Worm (Caenorhabditis elegans) whole organism, young adult: Measurements from ENCODE around the gene F44A6.3.

Experiments used
- F23B12.7 ChIP-seq: sonication (generic microtip); optimal IDR thresholded peaks from 2 replicates; lab custom pipeline; 2017; ENCODE audit warnings: missing genetic modification characterization, mild to moderate bottlenecking, missing compliant biosample characterization, antibody characterized with exemption, moderate library complexity; ENCODE audit not compliant: insufficient read depth
- F33H1.4 ChIP-seq: fragments of 200-800 bp; sonication (Bioruptor generic); IDR thresholded peaks from 2 replicates; pipeline ENCODE4 v1.3.6; 2022; ENCODE audit warnings: missing genetic modification reagents, missing genetic modification characterization, missing compliant biosample characterization
- F49E8.2 ChIP-seq: sonication (generic microtip); optimal IDR thresholded peaks from 3 replicates; lab custom pipeline; 2017; ENCODE audit warnings: missing genetic modification characterization, mild to moderate bottlenecking, missing compliant biosample characterization, antibody characterized with exemption, moderate library complexity; ENCODE audit not compliant: insufficient read depth
- F57A8.1 ChIP-seq: fragments of 200-800 bp; sonication (Bioruptor generic); optimal IDR thresholded peaks from 2 replicates; lab custom pipeline; 2018; ENCODE audit warnings: mild to moderate bottlenecking, missing genetic modification characterization, moderate library complexity, missing compliant biosample characterization
- T07F8.4 ChIP-seq: sonication (generic microtip); optimal IDR thresholded peaks from 2 replicates; lab custom pipeline; 2016; ENCODE audit warnings: mild to moderate bottlenecking, missing genetic modification characterization, moderate library complexity, missing compliant biosample characterization
- Y67H2A.10 ChIP-seq: fragments of 200-800 bp; sonication (Bioruptor generic); conservative IDR thresholded peaks from 2 replicates; pipeline ENCODE4 v1.3.6; 2022; ENCODE audit warnings: missing genetic modification reagents, missing genetic modification characterization, missing compliant biosample characterization
- akir-1 ChIP-seq: fragments of 200-800 bp; sonication (Bioruptor generic); optimal IDR thresholded peaks from 2 replicates; lab custom pipeline; 2018; ENCODE audit warnings: mild to moderate bottlenecking, missing genetic modification characterization, moderate library complexity, missing compliant biosample characterization
- ama-1 ChIP-seq, 3 experiments: fragments of 150-350 bp in 1 of 3; sonication (generic microtip) in 2 of 3; optimal IDR thresholded peaks; 2 replicates each; lab custom pipeline; 2014 to 2018; ENCODE audit warnings: missing biosample characterization in 2 of 3, missing genetic modification characterization in 2 of 3, missing genetic modification reagents in 2 of 3
- attf-5 ChIP-seq: fragments of 200-800 bp; sonication (Bioruptor generic); optimal IDR thresholded peaks from 2 replicates; lab custom pipeline; 2018; ENCODE audit warnings: mild to moderate bottlenecking, missing genetic modification characterization, missing compliant biosample characterization
- attf-6 ChIP-seq: fragments of 200-800 bp; sonication (Bioruptor generic); IDR thresholded peaks from 2 replicates; pipeline ENCODE4 v1.3.6; 2022; ENCODE audit warnings: missing genetic modification reagents, missing genetic modification characterization, missing compliant biosample characterization
- cebp-1 ChIP-seq, 2 experiments: fragments of 200-800 bp in 1 of 2; sonication (Bioruptor generic) in 1 of 2; sonication (generic microtip) in 1 of 2; IDR thresholded peaks in 1 of 2; optimal IDR thresholded peaks in 1 of 2; 2 replicates each; pipeline versions ENCODE4 v1.3.6 to Lab custom; 2017 to 2022; ENCODE audit warnings: missing compliant biosample characterization in 2 of 2, missing genetic modification characterization in 2 of 2, mild to moderate bottlenecking in 1 of 2, missing genetic modification reagents in 1 of 2, moderate library complexity in 1 of 2
- ceh-100 ChIP-seq: fragments of 200-800 bp; sonication (Bioruptor generic); IDR thresholded peaks from 2 replicates; pipeline ENCODE4 v1.3.6; 2022; ENCODE audit warnings: missing genetic modification reagents, missing genetic modification characterization, missing compliant biosample characterization
- ceh-58 ChIP-seq: fragments of 200-800 bp; sonication (Bioruptor generic); IDR thresholded peaks from 2 replicates; pipeline ENCODE4 v1.3.6; 2022; ENCODE audit warnings: missing genetic modification characterization, missing compliant biosample characterization
- chd-7 ChIP-seq: sonication (generic microtip); optimal IDR thresholded peaks from 2 replicates; lab custom pipeline; 2016; ENCODE audit warnings: mild to moderate bottlenecking, missing genetic modification characterization, moderate library complexity, missing compliant biosample characterization
- ekl-4 ChIP-seq: fragments of 200-800 bp; sonication (Bioruptor generic); IDR thresholded peaks from 2 replicates; pipeline ENCODE4 v1.3.6; 2022; ENCODE audit warnings: missing genetic modification reagents, missing genetic modification characterization, missing compliant biosample characterization
- ets-4 ChIP-seq: fragments of 200-800 bp; sonication (Bioruptor generic); optimal IDR thresholded peaks from 2 replicates; lab custom pipeline; 2018; ENCODE audit warnings: mild to moderate bottlenecking, missing genetic modification characterization, missing compliant biosample characterization
- fkh-3 ChIP-seq: sonication (generic microtip); optimal IDR thresholded peaks from 2 replicates; lab custom pipeline; 2016; ENCODE audit warnings: mild to moderate bottlenecking, missing genetic modification characterization, missing compliant biosample characterization
- him-1 ChIP-seq: sonication (generic microtip); optimal IDR thresholded peaks from 2 replicates; lab custom pipeline; 2016; ENCODE audit warnings: missing genotype, missing genetic modification reagents, missing genetic modification characterization, missing compliant biosample characterization
- hmg-20 ChIP-seq: fragments of 200-800 bp; sonication (Bioruptor generic); IDR thresholded peaks from 2 replicates; pipeline ENCODE4 v1.3.6; 2022; ENCODE audit warnings: missing genetic modification reagents, missing genetic modification characterization, missing compliant biosample characterization
- hrde-1 ChIP-seq: sonication (generic microtip); optimal IDR thresholded peaks from 2 replicates; lab custom pipeline; 2016; ENCODE audit warnings: missing genetic modification characterization, mild to moderate bottlenecking, missing compliant biosample characterization, moderate library complexity, missing genotype, missing genetic modification reagents, borderline replicate concordance
- let-526 ChIP-seq: fragments of 200-800 bp; sonication (Bioruptor generic); IDR thresholded peaks from 2 replicates; pipeline ENCODE4 v1.3.6; 2022; ENCODE audit warnings: missing genetic modification reagents, missing genetic modification characterization, missing compliant biosample characterization
- let-607 ChIP-seq, 2 experiments: fragments of 200-800 bp in 1 of 2; sonication (Bioruptor generic) in 1 of 2; sonication (generic microtip) in 1 of 2; optimal IDR thresholded peaks; 2 replicates each; lab custom pipeline; 2016 to 2018; ENCODE audit warnings: mild to moderate bottlenecking in 2 of 2, missing compliant biosample characterization in 2 of 2, missing genetic modification characterization in 2 of 2, moderate library complexity in 2 of 2, missing genotype in 1 of 2
- lir-1 ChIP-seq: fragments of 200-800 bp; sonication (Bioruptor generic); conservative IDR thresholded peaks from 2 replicates; pipeline ENCODE4 v1.3.6; 2022; ENCODE audit warnings: missing genetic modification reagents, missing genetic modification characterization, missing compliant biosample characterization
- madf-10 ChIP-seq: sonication (generic microtip); optimal IDR thresholded peaks from 2 replicates; lab custom pipeline; 2016; ENCODE audit warnings: mild to moderate bottlenecking, missing genetic modification characterization, missing compliant biosample characterization
- madf-3 ChIP-seq: fragments of 200-800 bp; sonication (Bioruptor generic); IDR thresholded peaks from 2 replicates; pipeline ENCODE4 v1.3.6; 2022; ENCODE audit warnings: missing genetic modification reagents, missing genetic modification characterization, missing compliant biosample characterization
- mcd-1 ChIP-seq: fragments of 200-800 bp; sonication (Bioruptor generic); IDR thresholded peaks from 2 replicates; pipeline ENCODE4 v1.3.6; 2022; ENCODE audit warnings: missing genetic modification reagents, missing genetic modification characterization, missing compliant biosample characterization
- mel-28 ChIP-seq: sonication (generic microtip); optimal IDR thresholded peaks from 2 replicates; lab custom pipeline; 2016; ENCODE audit warnings: borderline replicate concordance, mild to moderate bottlenecking, missing genetic modification characterization, missing compliant biosample characterization
- nhr-80 ChIP-seq: sonication (generic microtip); optimal IDR thresholded peaks from 2 replicates; lab custom pipeline; 2016; ENCODE audit warnings: missing genetic modification characterization, missing compliant biosample characterization
- pbrm-1 ChIP-seq: fragments of 200-800 bp; sonication (Bioruptor generic); IDR thresholded peaks from 2 replicates; pipeline ENCODE4 v1.3.6; 2022; ENCODE audit warnings: missing genetic modification reagents, missing genetic modification characterization, missing compliant biosample characterization
- pha-4 ChIP-seq: fragments of 150-350 bp; sonication (generic microtip); optimal IDR thresholded peaks from 2 replicates; lab custom pipeline; 2014; ENCODE audit warnings: missing biosample characterization, missing genetic modification reagents, missing genetic modification characterization
- rcor-1 ChIP-seq: fragments of 200-800 bp; sonication (Bioruptor generic); IDR thresholded peaks from 2 replicates; pipeline ENCODE4 v1.3.6; 2022; ENCODE audit warnings: missing genetic modification reagents, missing genetic modification characterization, missing compliant biosample characterization
- repo-1 ChIP-seq: sonication (generic microtip); optimal IDR thresholded peaks from 2 replicates; lab custom pipeline; 2017; ENCODE audit warnings: mild to moderate bottlenecking, missing genetic modification characterization, missing compliant biosample characterization
- rpc-1 ChIP-seq, 2 experiments: fragments of 150-350 bp in 1 of 2; sonication (generic microtip) in 1 of 2; optimal IDR thresholded peaks; 2 replicates each; lab custom pipeline; 2014 to 2018; ENCODE audit warnings: missing biosample characterization in 1 of 2, missing genetic modification characterization in 1 of 2, missing genetic modification reagents in 1 of 2, missing genotype in 1 of 2
- sptf-2 ChIP-seq: fragments of 200-800 bp; sonication (Bioruptor generic); optimal IDR thresholded peaks from 2 replicates; lab custom pipeline; 2018; ENCODE audit warnings: mild to moderate bottlenecking, missing genetic modification characterization, missing compliant biosample characterization
- unc-62 ChIP-seq: fragments of 150-350 bp; optimal IDR thresholded peaks from 2 replicates; lab custom pipeline; 2014; ENCODE audit warnings: missing biosample characterization, missing genetic modification reagents, missing genetic modification characterization
- xnd-1 ChIP-seq: sonication (generic microtip); optimal IDR thresholded peaks from 2 replicates; lab custom pipeline; 2016; ENCODE audit warnings: missing genotype, missing genetic modification reagents, missing genetic modification characterization, missing compliant biosample characterization
- zfh-2 ChIP-seq: fragments of 200-800 bp; sonication (Bioruptor generic); conservative IDR thresholded peaks from 2 replicates; pipeline ENCODE4 v1.3.6; 2022; ENCODE audit warnings: missing genetic modification reagents, missing genetic modification characterization, missing compliant biosample characterization
- ztf-25 ChIP-seq: fragments of 200-800 bp; sonication (Bioruptor generic); IDR thresholded peaks from 2 replicates; pipeline ENCODE4 v1.3.6; 2022; ENCODE audit warnings: missing genetic modification reagents, missing genetic modification characterization, missing compliant biosample characterization

Gene F44A6.3

DNA sequence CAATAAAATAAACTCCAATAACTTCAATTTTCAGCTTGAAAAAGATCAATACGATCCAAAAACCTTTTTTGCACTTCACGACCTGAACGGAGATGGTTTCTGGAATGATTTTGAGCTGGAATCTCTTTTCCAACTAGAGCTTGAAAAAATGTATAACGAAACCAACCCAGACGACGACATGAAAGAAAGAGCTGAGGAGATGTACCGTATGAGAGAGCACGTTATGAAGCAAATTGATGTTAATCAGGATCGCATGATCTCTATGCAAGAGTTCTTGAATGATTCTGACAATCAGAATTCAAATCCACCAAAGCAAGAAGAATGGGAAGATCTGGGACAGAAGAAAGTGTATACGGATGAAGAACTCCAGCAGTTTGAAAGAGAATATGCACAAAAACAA, 13.4 kb upstream of the F44A6.3 start:
- TF ChIP-seq let-526: no peak
- no peak for TF ChIP-seq F33H1.4 (GFP tag; lab: Robert Waterston, UW)
- no peak for TF ChIP-seq lir-1 (GFP tag; lab: Robert Waterston, UW)
- TF ChIP-seq repo-1 (tag; lab: Kevin White, UChicago): no peak
- TF ChIP-seq ama-1 (optimal IDR thresholded peaks at IDR 0.05; lab: Kevin White, UChicago): no peak
- TF ChIP-seq ama-1 (GFP tag; optimal IDR thresholded peaks at IDR 0.05; lab: Kevin White, UChicago): no peak
- no peak for TF ChIP-seq zfh-2 (GFP tag; lab: Robert Waterston, UW)
- no peak for TF ChIP-seq akir-1 (GFP tag; lab: Kevin White, UChicago)
- no peak for TF ChIP-seq nhr-80 (tag; lab: Kevin White, UChicago)
- no peak for TF ChIP-seq F49E8.2 (tag; lab: Kevin White, UChicago)
- no peak for TF ChIP-seq mel-28 (tag; lab: Kevin White, UChicago)
- no peak for TF ChIP-seq hmg-20 (GFP tag; lab: Robert Waterston, UW)

DNA sequence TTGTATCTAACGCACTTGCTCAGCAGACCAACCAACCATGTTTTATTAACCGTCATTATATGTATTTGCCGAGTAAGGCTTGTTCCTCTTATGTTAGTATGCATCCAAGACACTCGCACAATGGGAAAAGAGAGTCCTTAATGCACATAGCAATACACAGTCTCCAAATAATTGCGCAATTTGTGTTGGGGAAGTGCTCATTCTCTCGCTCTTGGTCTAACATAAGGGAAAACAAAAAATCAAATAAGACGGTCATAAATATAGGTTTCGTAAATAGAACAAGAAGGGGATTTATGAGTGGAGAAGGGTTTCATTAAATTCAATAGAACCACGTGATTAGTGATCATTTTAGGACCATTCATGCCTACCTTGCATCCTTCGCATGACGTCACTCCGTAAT, 9.1 kb upstream of the F44A6.3 start:
- no peak for TF ChIP-seq sptf-2
- TF ChIP-seq, all 124 proteins: peak for 0

DNA sequence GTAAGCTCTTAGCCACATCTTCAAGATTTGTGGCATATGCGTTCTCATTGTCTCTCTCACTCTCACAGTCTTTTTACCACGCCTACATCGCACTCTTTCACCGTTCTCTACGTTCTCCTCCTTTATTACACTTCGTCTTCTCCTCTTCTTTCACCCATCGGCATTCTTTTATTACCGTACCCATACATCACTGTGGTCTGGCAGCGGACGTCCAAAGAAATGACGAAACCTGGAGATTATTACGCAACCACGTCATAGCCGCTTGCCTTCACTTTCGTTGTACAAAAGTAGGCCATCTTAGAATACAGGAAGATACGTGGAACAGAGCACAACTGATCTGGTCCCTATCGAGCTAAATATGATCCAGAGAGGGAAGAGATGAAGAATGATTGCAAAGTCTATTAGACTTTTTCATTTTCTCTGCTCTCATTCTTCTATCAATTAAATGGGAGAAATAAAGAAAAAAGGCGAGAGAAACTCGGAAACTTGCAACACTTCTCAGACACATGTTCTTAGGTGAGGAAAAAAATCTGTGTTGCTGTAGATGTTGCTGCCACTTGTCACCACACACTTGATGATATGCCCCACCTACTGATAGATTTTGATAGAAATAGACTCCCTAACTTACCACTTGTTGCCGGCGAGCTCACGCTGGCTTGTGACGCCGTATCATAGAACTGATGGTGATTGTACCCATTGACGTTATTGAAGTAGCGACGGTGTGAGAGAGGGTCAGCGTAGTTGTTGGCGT, 8.1 kb upstream of the F44A6.3 start:
- TF ChIP-seq unc-62 (GFP tag; lab: Kevin White, UChicago) (peak; percentile 27), mcd-1 (GFP tag; lab: Robert Waterston, UW) (no peak)

- TF ChIP-seq fkh-3 (tag; lab: Kevin White, UChicago): no peak
- no peak for TF ChIP-seq Y67H2A.10
- no peak for TF ChIP-seq chd-7 (tag; lab: Kevin White, UChicago)
- TF ChIP-seq madf-10 (tag; lab: Kevin White, UChicago): no peak
Observed at ce11 chrX:10205321-10205720, 7.2 kb upstream of the F44A6.3 start, which contains the start of gene sex-1. Gene sex-1, minus strand, starts transcription at chrX:10205421.

DNA sequence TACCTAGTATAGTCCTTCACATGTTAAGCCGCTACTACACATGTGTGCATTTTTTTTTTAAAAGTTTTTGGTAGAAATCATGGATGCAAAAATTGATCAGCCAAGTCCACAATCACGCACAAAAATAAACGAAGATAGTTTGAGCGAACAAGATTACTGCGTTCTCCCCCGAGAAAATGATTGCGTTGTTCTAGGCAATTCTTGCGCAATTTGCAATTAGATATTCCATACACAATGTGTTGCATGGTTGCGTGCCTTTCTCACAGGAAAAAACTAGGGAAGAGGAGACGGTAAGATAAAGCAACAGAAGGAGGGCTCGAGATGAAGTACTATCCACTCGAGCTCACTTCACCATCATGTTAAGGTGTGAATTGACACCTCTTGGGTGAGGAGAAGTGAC, 6.6 kb upstream of the F44A6.3 start:
- TF ChIP-seq hrde-1 (no peak), ets-4 (no peak), F57A8.1 (GFP tag; lab: Kevin White, UChicago) (no peak), madf-3 (GFP tag; lab: Robert Waterston, UW) (no peak), rcor-1 (no peak), hmg-20 (GFP tag; lab: Robert Waterston, UW) (no peak), Y67H2A.10 (no peak), him-1 (tag; lab: Kevin White, UChicago) (no peak), cebp-1 (GFP tag; IDR thresholded peaks at IDR 0.05; lab: Robert Waterston, UW) (no peak), cebp-1 (tag; optimal IDR thresholded peaks at IDR 0.05; lab: Kevin White, UChicago) (no peak), pbrm-1 (GFP tag; lab: Robert Waterston, UW) (no peak), mel-28 (tag; lab: Kevin White, UChicago) (no peak)

DNA sequence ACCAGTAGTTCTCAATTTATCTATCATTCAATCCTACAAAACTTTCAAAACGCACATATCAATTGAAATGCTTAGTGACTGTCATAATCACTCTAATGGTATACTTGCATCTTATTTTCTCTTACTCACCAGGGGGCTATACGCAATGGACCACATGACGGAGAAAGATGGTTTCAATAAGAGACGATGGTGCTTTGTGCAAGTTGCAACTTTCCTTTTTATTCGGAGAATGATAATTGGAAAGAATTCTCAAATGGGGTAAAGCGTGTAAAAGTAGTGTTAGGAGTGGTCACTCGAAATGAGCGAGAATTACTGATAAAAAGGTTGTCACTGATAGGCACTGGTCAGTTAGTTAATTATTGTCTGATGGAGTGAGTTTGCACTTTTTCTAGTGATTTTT, 4.1 kb upstream of the F44A6.3 start:
- TF ChIP-seq rpc-1 (optimal IDR thresholded peaks at IDR 0.05; lab: Kevin White, UChicago) (no peak), rpc-1 (tag; optimal IDR thresholded peaks at IDR 0.05; lab: Kevin White, UChicago) (no peak), ekl-4 (GFP tag; lab: Robert Waterston, UW) (no peak), pha-4 (tag; lab: Kevin White, UChicago) (no peak), ztf-25 (GFP tag; lab: Robert Waterston, UW) (no peak), attf-6 (no peak), attf-5 (GFP tag; lab: Kevin White, UChicago) (no peak), T07F8.4 (tag; lab: Kevin White, UChicago) (no peak), F23B12.7 (tag; lab: Kevin White, UChicago) (no peak), let-607 (tag; optimal IDR thresholded peaks at IDR 0.05; lab: Kevin White, UChicago) (no peak), xnd-1 (tag; lab: Kevin White, UChicago) (no peak), ceh-100 (no peak), ceh-58 (GFP tag; lab: Robert Waterston, UW) (no peak)
